Worm (Caenorhabditis elegans) whole organism, early embryonic: ENCODE results near the gene T10C6.10.

Source experiments
- ama-1 ChIP-seq: fragments of 150-350 bp; optimal IDR thresholded peaks from 2 replicates; lab custom pipeline; 2014
- flt-1 ChIP-seq: fragments of 200-800 bp; sonication (Bioruptor generic); IDR thresholded peaks from 2 replicates; pipeline ENCODE4 v1.3.6; 2022; ENCODE audit warnings: missing genetic modification characterization, missing compliant biosample characterization
- hmg-4 ChIP-seq: fragments of 200-800 bp; sonication (Bioruptor generic); optimal IDR thresholded peaks from 2 replicates; lab custom pipeline; 2018; ENCODE audit warnings: mild to moderate bottlenecking, missing genetic modification characterization, missing compliant biosample characterization
- hnd-1 ChIP-seq: sonication (generic microtip); optimal IDR thresholded peaks from 2 replicates; lab custom pipeline; 2016; ENCODE audit warnings: missing genetic modification characterization, missing compliant biosample characterization
- tbx-11 ChIP-seq: fragments of 200-800 bp; sonication (Bioruptor generic); IDR thresholded peaks from 2 replicates; pipeline ENCODE4 v1.3.6; 2022; ENCODE audit warnings: missing genetic modification characterization, missing compliant biosample characterization
- tbx-37 ChIP-seq: fragments of 200-800 bp; sonication (Bioruptor generic); conservative IDR thresholded peaks from 2 replicates; pipeline ENCODE4 v1.3.6; 2022; ENCODE audit warnings: missing genetic modification reagents, missing genetic modification characterization, missing compliant biosample characterization

- TF ChIP-seq tbx-37 (GFP tag; lab: Robert Waterston, UW) (no peak), tbx-11 (no peak), ama-1 (lab: Kevin White, UChicago) (no peak), flt-1 (GFP tag; lab: Robert Waterston, UW) (no peak), hnd-1 (no peak), hmg-4 (GFP tag; lab: Kevin White, UChicago) (no peak)
Observed at ce11 chrV:16036166-16036565, at the start of gene T10C6.10.
